Fruit fly (Drosophila melanogaster) whole organism, larva: ENCODE measurements around the gene Smyd5.

ENCODE experiments used
- noc ChIP-seq: fragments of 200-800 bp; sonication (Bioruptor generic); optimal IDR thresholded peaks from 3 replicates; lab custom pipeline; 2019; ENCODE audit warnings: missing biosample characterization, mild to moderate bottlenecking, missing genetic modification characterization, moderate library complexity

Gene Smyd5

DNA sequence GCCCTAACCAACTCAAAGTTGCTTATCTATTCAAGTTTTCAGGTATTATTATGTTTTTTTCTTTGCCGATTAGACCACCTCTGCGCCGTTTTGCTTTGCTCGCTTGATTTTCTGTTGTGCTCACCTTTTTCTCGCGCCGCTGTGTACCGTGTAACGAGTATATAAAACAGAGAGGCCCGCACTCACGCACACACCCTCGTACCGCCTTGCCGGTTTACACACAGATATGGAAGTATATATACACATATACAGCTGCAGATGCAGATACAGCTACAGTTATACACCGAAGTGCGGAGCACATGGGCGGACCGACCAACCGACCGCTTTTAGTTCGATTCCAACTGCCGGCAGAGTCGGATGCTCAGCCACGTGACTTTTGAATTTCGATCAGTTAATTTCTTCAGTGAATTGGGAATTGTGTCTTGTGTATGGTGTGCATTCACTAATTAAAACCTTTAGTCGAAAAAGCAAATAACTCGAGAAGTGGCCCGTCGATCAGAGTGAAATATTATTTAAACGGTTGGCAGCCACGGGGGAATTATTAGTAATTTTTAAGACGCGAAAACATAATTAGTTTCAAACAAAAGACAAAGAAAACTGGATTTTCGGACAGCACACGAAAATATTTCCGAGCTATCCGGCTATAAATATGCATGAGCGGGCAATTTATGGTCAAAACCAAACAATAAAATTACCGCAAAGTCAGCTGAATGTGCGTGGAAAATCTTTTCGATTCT, 29.9 kb downstream of the Smyd5 start:
- peak; percentile 57 for TF ChIP-seq noc (tag; lab: Kevin White, UChicago)

DNA sequence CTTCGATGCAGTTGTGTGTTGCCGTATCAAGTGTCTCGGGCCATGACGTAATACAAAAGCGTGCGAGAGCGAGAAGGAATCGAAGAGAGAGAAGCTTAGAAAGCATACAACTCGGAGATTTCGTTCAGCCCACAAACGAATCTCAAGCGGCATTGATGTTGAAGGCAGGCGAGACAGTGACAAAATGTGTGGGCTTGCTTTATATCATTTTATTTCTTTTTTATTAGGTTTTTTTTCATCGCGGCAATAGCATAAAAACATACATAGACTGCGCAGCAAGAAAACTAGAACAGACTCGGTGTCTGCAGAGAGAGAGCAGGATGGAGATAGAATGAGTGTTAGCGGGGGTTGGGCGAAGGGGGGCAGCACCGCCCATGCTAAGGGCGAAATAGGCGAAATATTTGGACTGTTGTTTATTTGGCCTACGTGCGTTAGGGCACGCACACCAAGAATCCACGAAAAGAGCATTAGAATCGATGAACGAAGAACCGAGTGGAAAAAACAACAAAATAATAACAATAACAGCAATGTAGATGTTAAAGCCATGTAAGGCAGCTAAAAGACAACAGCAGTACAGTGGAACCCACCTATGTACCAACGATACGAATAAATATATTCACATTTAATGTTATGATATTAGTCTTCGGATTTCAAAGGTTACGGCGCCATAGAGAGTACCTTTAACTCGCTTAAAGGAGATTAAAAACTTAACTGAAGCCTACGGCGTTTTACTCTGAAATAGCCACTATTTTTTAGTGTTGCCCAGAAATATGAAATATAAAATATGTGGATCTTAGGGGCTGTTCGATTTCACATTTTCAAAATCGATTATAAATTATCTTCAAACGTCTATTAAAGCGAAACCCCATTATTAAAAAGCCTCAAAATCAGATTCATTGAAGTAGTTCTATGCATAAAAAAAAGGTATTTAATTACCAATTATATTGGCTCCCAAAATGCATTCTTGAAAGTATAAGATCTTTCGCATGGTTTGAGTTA, 30.9 kb downstream of the Smyd5 start:
- TF ChIP-seq noc (tag; lab: Kevin White, UChicago): no peak

DNA sequence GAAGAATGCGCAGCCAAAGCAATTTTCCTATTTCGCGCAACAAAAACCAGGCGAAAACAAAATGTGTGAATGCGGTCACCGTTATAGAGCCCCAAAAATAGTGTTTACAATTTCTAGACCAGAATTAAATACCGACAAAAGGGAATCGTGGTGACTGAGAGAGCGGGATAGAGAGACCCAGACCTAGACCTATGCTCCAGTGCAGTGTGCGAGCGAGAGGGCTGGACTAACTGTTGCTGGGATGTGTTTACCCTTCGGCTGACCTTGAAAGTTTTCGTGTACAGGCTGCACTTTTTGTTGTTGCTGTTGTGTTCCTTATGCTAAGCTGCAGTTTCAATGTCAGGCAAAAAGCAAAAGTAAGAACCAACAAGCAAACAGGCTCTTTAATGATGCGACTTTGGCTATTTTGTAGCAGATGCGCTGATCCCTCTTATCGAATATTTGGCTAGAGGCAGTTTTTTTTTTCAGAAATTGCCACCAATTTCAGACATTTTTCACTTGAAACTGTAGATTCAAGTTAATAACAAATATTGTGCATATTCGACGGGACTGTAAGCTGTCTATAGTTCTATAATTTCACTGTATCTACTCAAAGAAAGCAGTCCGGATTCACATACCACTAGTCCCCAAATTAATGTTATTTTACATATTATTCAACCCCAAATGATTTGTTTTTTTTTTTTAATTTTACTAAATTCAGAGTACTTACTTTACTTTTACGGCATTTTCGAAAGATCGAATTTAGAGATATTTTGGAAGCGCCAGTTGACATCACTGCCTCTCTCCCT, 31.8 kb downstream of the Smyd5 start:
- no peak for TF ChIP-seq noc (tag; lab: Kevin White, UChicago)

DNA sequence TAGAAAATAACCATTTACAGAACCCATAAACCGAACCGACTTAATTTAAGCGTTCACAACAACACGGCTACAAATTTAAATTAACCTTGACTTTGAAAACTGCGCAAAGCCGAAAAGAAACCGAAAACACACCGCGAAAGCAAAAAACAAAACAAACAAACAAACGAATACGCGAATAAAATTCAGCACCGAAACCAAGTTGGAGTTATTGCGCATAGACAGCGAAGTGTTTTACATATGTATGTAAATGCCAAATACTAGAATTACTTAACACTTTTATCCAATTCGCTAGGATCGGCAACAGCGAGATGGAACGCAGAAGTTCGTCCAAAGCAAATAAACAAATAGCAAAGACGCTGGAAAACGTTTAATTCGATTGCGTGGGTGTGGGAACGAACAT, 32.9 kb downstream of the Smyd5 start:
- no peak for TF ChIP-seq noc (tag; lab: Kevin White, UChicago)

DNA sequence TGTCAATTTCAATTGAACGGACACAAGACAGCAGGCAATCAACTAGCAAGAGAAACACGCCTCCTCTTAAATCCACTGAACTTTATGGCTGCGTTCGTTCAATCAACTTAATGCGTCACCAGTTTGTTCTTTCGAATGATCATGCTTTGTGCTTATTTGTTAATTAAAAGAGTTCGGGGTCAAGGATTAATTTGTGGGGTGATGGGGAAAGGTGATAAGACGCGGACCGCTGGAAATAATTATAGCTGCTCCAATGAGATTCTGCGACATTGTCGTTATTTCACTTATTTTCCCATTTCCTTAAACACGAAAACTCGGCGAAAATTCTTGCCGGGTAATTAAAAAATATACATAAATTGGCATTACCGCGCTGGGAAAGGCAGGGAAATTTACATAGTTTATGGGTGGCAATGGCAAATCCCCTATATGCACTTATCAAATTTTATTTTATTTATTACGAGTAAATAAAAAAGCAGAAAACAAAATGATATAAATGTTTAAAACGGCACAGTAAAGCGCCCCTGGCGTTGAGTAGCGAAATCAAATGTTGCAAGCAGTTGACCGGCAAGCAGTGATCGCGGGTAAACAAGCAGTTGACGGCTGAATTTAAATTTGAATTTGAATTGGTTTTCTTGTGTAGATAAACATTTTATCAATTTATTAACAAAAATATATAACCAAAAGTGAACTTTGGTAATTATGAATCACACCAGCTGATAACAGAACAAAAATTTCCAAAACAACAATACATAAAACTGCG, 34.0 kb downstream of the Smyd5 start:
- no peak for TF ChIP-seq noc (tag; lab: Kevin White, UChicago)

- peak; percentile 14 for TF ChIP-seq noc (tag; lab: Kevin White, UChicago)
These were observed 36.6 kb downstream of the Smyd5 start for dm6 chr3R:21181957-21182356.

dm6 chr3R:21180391-21180796, 38.2 kb downstream of the Smyd5 start:
- peak; percentile 77 for TF ChIP-seq noc (tag; lab: Kevin White, UChicago)

DNA sequence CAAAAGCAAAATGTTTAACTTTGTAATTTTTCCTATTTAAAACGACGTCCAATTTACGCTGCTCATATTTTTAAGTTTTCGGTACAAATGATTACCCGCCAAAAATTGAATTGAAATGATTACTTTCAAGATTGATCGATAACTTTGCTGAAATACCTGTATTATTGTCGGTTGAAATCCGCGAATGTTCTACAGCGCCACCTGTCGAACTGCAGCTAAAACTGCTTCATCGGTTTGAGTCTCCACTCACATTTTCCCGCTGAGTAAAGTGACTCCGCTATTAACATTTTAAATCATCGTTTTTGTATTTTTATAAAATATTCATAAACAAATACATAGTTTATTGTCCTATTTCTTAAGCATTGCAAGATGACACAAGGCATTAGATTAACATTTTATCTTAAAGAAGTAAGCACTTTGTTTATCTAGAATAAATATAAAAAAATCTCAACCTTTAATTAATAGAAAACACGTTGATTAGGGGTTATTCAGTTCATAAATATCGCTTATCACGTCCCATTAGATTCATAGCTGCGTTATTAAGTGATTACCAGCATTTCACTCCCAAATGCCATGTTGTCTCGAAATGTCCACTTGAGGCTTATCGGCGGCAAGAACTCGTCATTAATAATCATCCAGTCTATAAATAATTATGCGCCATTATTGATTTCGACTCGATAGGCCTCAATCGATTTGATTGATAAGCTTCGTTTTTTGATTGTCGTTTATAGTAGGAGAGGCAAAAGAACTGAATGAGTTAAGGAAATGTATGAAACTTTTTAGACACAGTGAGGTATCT, 38.8 kb downstream of the Smyd5 start:
- peak; percentile 87 for TF ChIP-seq noc (tag; lab: Kevin White, UChicago)

DNA sequence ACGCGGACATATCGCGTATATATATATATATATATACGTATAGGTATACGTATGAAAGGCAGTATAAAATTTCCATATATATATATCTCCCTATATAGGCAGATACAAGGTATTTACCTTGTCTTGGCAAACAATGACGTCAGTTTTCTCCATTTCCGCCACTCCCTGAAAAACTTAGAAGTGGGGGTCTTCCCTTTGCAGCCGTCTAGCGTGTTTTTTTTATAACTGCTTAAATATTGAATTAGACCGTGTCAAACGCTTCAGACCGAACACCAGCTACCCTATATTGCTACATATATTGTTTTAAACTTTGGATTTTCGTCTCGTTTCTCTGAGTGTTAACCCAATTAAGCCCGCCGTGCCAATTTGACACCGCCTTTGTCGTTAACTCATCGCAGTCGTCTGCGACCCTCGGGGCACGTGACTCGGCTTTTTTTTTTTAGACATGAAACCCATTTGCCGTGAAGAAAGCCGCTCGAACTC, 41.9 kb downstream of the Smyd5 start:
- TF ChIP-seq noc (tag; lab: Kevin White, UChicago): peak; percentile 11

dm6 chr3R:21169525-21170149, 49.0 kb downstream of the Smyd5 start:
- TF ChIP-seq noc (tag; lab: Kevin White, UChicago): no peak

dm6 chr3R:21168105-21168504, 50.5 kb downstream of the Smyd5 start, which contains the start of gene Snmp1:
Gene Snmp1, minus strand, starts transcription at chr3R:21168205.
- no peak for TF ChIP-seq noc (tag; lab: Kevin White, UChicago)
